Worm (Caenorhabditis elegans): Measurements from ENCODE around the gene F09C12.8.

ce11 chrII:5148349-5148748 lies 36.2 kb downstream of the F09C12.8 start, which contains the start of gene F58A6.5:
- TF ChIP-seq pha-4 (tag; optimal IDR thresholded peaks at IDR 0.05) (no peak), ama-1 (optimal IDR thresholded peaks at IDR 0.05) (no peak), elt-3 (tag; optimal IDR thresholded peaks at IDR 0.05) (no peak), fkh-10 (GFP tag; optimal IDR thresholded peaks at IDR 0.05) (no peak), nhr-28 (tag; optimal IDR thresholded peaks at IDR 0.05) (no peak), nhr-12 (tag; optimal IDR thresholded peaks at IDR 0.05) (no peak), unc-62 (GFP tag; optimal IDR thresholded peaks at IDR 0.05) (no peak), aly-2 (tag; optimal IDR thresholded peaks at IDR 0.05) (no peak), mdl-1 (tag; optimal IDR thresholded peaks at IDR 0.05) (no peak), ceh-28 (tag; optimal IDR thresholded peaks at IDR 0.05) (no peak), snpc-4 (tag; optimal IDR thresholded peaks at IDR 0.05) (no peak), fos-1 (tag; optimal IDR thresholded peaks at IDR 0.05) (no peak), nhr-25 (tag; optimal IDR thresholded peaks at IDR 0.05) (no peak), nhr-76 (tag; optimal IDR thresholded peaks at IDR 0.05) (no peak)

Data from whole organism, L3 larva.